Fruit fly (Drosophila melanogaster): ENCODE data around the gene CG4836.

The CG4836 gene

dm6 chr3R:20057501-20057900 lies 43.8 kb downstream of the CG4836 start, which contains the start of gene mdlc:
mdlc (plus strand) TSS chr3R:20057748.
- no peak for TF ChIP-seq Dll (optimal IDR thresholded peaks at IDR 0.05)
- no peak for TF ChIP-seq pan (optimal IDR thresholded peaks at IDR 0.05)
- no peak for TF ChIP-seq EcR (GFP tag; optimal IDR thresholded peaks at IDR 0.05)
- TF ChIP-seq CG8478 (optimal IDR thresholded peaks at IDR 0.05): no peak
- TF ChIP-seq psq (optimal IDR thresholded peaks at IDR 0.05): no peak
- no peak for TF ChIP-seq usp (GFP tag; optimal IDR thresholded peaks at IDR 0.05)

- no peak for TF ChIP-seq pan (optimal IDR thresholded peaks at IDR 0.05)
- no peak for TF ChIP-seq CG8478 (optimal IDR thresholded peaks at IDR 0.05)
- TF ChIP-seq psq (optimal IDR thresholded peaks at IDR 0.05): no peak
- TF ChIP-seq Dll (optimal IDR thresholded peaks at IDR 0.05): no peak
- no peak for TF ChIP-seq EcR (GFP tag; optimal IDR thresholded peaks at IDR 0.05)
- no peak for TF ChIP-seq usp (GFP tag; optimal IDR thresholded peaks at IDR 0.05)
These were observed 45.3 kb downstream of the CG4836 start for dm6 chr3R:20058960-20059359.

DNA sequence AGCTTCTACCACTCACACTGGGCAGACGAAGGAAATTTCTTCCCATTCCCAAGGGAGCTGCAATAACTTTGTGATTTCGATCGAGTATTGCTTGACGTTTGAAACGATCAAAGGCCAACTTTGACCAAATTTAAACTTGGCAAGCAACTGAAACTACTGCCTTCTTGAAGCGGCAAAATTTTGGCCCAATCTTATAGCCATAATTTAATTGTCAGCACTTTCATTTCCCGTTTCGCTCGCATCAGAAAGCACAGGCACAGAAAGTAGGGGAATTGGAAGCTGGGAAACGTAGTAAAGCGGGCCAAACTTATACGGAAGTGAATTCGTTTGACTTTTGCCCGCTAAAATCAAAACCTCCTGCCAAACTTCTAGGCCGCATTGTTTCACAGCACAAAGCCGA lies 46.0 kb downstream of the CG4836 start, which contains the start of gene CG4390:
CG4390 (minus strand) TSS at position 101 of the 400 bp plus-strand sequence.
- TF ChIP-seq EcR (GFP tag; optimal IDR thresholded peaks at IDR 0.05): no peak
- no peak for TF ChIP-seq usp (GFP tag; optimal IDR thresholded peaks at IDR 0.05)
- no peak for TF ChIP-seq CG8478 (optimal IDR thresholded peaks at IDR 0.05)
- TF ChIP-seq Dll (optimal IDR thresholded peaks at IDR 0.05): no peak
- TF ChIP-seq pan (optimal IDR thresholded peaks at IDR 0.05): no peak
- TF ChIP-seq psq (optimal IDR thresholded peaks at IDR 0.05): no peak

dm6 chr3R:20066435-20066834 lies 52.8 kb downstream of the CG4836 start:
- no peak for TF ChIP-seq CG8478 (optimal IDR thresholded peaks at IDR 0.05)
- TF ChIP-seq psq (optimal IDR thresholded peaks at IDR 0.05): no peak
- no peak for TF ChIP-seq pan (optimal IDR thresholded peaks at IDR 0.05)

All from whole organism.